Fruit fly (Drosophila melanogaster) whole organism, embryonic: ENCODE measurements around the gene CG3165.

ENCODE experiments used
- Asciz ChIP-seq: fragments of 200-800 bp; sonication (Bioruptor generic); optimal IDR thresholded peaks from 2 replicates; lab custom pipeline; 2017; ENCODE audit warnings: missing biosample characterization, mild to moderate bottlenecking, missing genetic modification characterization, missing genetic modification reagents
- BtbVII ChIP-seq: fragments of 200-800 bp; sonication (Bioruptor generic); optimal IDR thresholded peaks from 3 replicates; lab custom pipeline; 2017; ENCODE audit warnings: missing biosample characterization, mild to moderate bottlenecking, missing genetic modification characterization
- CG11085 ChIP-seq: fragments of 200-800 bp; sonication (Bioruptor generic); IDR thresholded peaks from 2 replicates; pipeline ENCODE4 v1.3.6; 2022; ENCODE audit warnings: missing biosample characterization, missing genetic modification characterization
- CG12942 ChIP-seq: fragments of 200-800 bp; sonication (Bioruptor generic); optimal IDR thresholded peaks from 3 replicates; lab custom pipeline; 2016; ENCODE audit warnings: missing biosample characterization, missing genetic modification characterization
- CG14667 ChIP-seq: fragments of 200-800 bp; sonication (Bioruptor generic); IDR thresholded peaks from 2 replicates; pipeline ENCODE4 v1.3.6; 2022; ENCODE audit warnings: missing biosample characterization, missing genetic modification characterization
- CG16813 ChIP-seq: fragments of 200-800 bp; sonication (Bioruptor generic); IDR thresholded peaks from 3 replicates; pipeline ENCODE4 v1.3.6; 2022; ENCODE audit warnings: missing biosample characterization, missing genetic modification characterization; ENCODE audit not compliant: partially characterized antibody
- CG17385 ChIP-seq: fragments of 200-800 bp; sonication (Bioruptor generic); optimal IDR thresholded peaks from 3 replicates; lab custom pipeline; 2018; ENCODE audit warnings: missing biosample characterization, mild to moderate bottlenecking, missing genetic modification characterization
- CG17612 ChIP-seq: fragments of 200-800 bp; sonication (Bioruptor generic); IDR thresholded peaks from 2 replicates; pipeline ENCODE4 v1.3.6; 2022; ENCODE audit warnings: missing biosample characterization, missing genetic modification characterization
- CG17802 ChIP-seq: fragments of 200-800 bp; sonication (Bioruptor generic); optimal IDR thresholded peaks from 2 replicates; lab custom pipeline; 2018; ENCODE audit warnings: missing biosample characterization, mild to moderate bottlenecking, missing genetic modification characterization, moderate library complexity
- CG2875 ChIP-seq: fragments of 200-800 bp; sonication (Bioruptor generic); optimal IDR thresholded peaks from 2 replicates; lab custom pipeline; 2017; ENCODE audit warnings: missing biosample characterization, mild to moderate bottlenecking, missing genetic modification characterization, missing genetic modification reagents
- CG30403 ChIP-seq: fragments of 200-800 bp; sonication (Bioruptor generic); optimal IDR thresholded peaks from 3 replicates; lab custom pipeline; 2016; ENCODE audit warnings: missing biosample characterization, missing genetic modification characterization
- CG3163 ChIP-seq: fragments of 200-800 bp; sonication (Bioruptor generic); optimal IDR thresholded peaks from 3 replicates; lab custom pipeline; 2016; ENCODE audit warnings: missing biosample characterization, missing genetic modification characterization
- CG3281 ChIP-seq: fragments of 200-800 bp; sonication (Bioruptor generic); optimal IDR thresholded peaks from 3 replicates; lab custom pipeline; 2017; ENCODE audit warnings: missing biosample characterization, mild to moderate bottlenecking, missing genetic modification characterization
- CG4820 ChIP-seq: fragments of 200-800 bp; sonication (Bioruptor generic); optimal IDR thresholded peaks from 3 replicates; lab custom pipeline; 2016; ENCODE audit warnings: missing biosample characterization, missing genetic modification characterization
- CG5245 ChIP-seq: fragments of 200-800 bp; sonication (Bioruptor generic); optimal IDR thresholded peaks from 3 replicates; lab custom pipeline; 2016; ENCODE audit warnings: missing biosample characterization, missing genetic modification characterization
- CG6175 ChIP-seq: fragments of 200-800 bp; sonication (Bioruptor generic); IDR thresholded peaks from 3 replicates; pipeline ENCODE4 v1.3.6; 2022; ENCODE audit warnings: missing biosample characterization, missing genetic modification characterization
- CG6689 ChIP-seq: fragments of 200-800 bp; sonication (Bioruptor generic); IDR thresholded peaks from 2 replicates; pipeline ENCODE4 v1.3.6; 2022; ENCODE audit warnings: missing biosample characterization, missing genetic modification characterization
- CG7786 ChIP-seq: fragments of 200-800 bp; sonication (Bioruptor generic); optimal IDR thresholded peaks from 2 replicates; lab custom pipeline; 2016; ENCODE audit warnings: missing biosample characterization, missing genetic modification characterization
- CG9876 ChIP-seq: fragments of 200-800 bp; sonication (Bioruptor generic); optimal IDR thresholded peaks from 2 replicates; lab custom pipeline; 2016; ENCODE audit warnings: missing biosample characterization, missing genetic modification characterization
- CTCF ChIP-seq: fragments of 200-800 bp; sonication (Bioruptor generic); optimal IDR thresholded peaks from 2 replicates; lab custom pipeline; 2017; ENCODE audit warnings: missing biosample characterization, mild to moderate bottlenecking, missing genetic modification characterization, moderate library complexity
- Dip2 ChIP-seq: fragments of 200-800 bp; sonication (Bioruptor generic); IDR thresholded peaks from 2 replicates; pipeline ENCODE4 v1.3.6; 2022; ENCODE audit warnings: missing biosample characterization, missing genetic modification characterization
- Fer1 ChIP-seq: fragments of 200-800 bp; sonication (Bioruptor generic); optimal IDR thresholded peaks from 2 replicates; lab custom pipeline; 2017; ENCODE audit warnings: missing biosample characterization, mild to moderate bottlenecking, missing genetic modification characterization
- HmgZ ChIP-seq: fragments of 200-800 bp; sonication (Bioruptor generic); optimal IDR thresholded peaks from 2 replicates; lab custom pipeline; 2018; ENCODE audit warnings: missing biosample characterization, mild to moderate bottlenecking, missing genetic modification characterization
- Mes4 ChIP-seq: fragments of 200-800 bp; sonication (Bioruptor generic); optimal IDR thresholded peaks from 2 replicates; lab custom pipeline; 2016; ENCODE audit warnings: missing biosample characterization, missing genetic modification characterization
- Oli ChIP-seq: fragments of 200-800 bp; sonication (Bioruptor generic); optimal IDR thresholded peaks from 2 replicates; lab custom pipeline; 2018; ENCODE audit warnings: missing biosample characterization, mild to moderate bottlenecking, missing genetic modification characterization, moderate library complexity
- Spps ChIP-seq: fragments of 200-800 bp; sonication (Bioruptor generic); optimal IDR thresholded peaks from 2 replicates; lab custom pipeline; 2018; ENCODE audit warnings: missing biosample characterization, mild to moderate bottlenecking, missing genetic modification characterization
- abd-A ChIP-seq: fragments of 200-800 bp; sonication (Bioruptor generic); optimal IDR thresholded peaks from 3 replicates; lab custom pipeline; 2019; ENCODE audit warnings: missing biosample characterization, mild to moderate bottlenecking, missing genetic modification characterization, moderate library complexity
- aop ChIP-seq: fragments of 200-800 bp; sonication (Bioruptor generic); IDR thresholded peaks from 2 replicates; pipeline ENCODE4 v1.3.6; 2022; ENCODE audit warnings: missing biosample characterization, missing genetic modification characterization
- br ChIP-seq: fragments of >200 bp; optimal IDR thresholded peaks from 2 replicates; lab custom pipeline; 2017
- dmrt99B ChIP-seq: fragments of 200-800 bp; sonication (Bioruptor generic); optimal IDR thresholded peaks from 2 replicates; lab custom pipeline; 2018; ENCODE audit warnings: missing biosample characterization, mild to moderate bottlenecking, missing genetic modification characterization, moderate library complexity
- esg ChIP-seq: fragments of 200-800 bp; sonication (Bioruptor generic); conservative IDR thresholded peaks from 2 replicates; pipeline ENCODE4 v1.3.6; 2022; ENCODE audit warnings: missing biosample characterization, missing genetic modification characterization
- fd3F ChIP-seq: fragments of 200-800 bp; sonication (Bioruptor generic); optimal IDR thresholded peaks from 2 replicates; lab custom pipeline; 2018; ENCODE audit warnings: missing biosample characterization, mild to moderate bottlenecking, missing genetic modification characterization, moderate library complexity
- ftz-f1 ChIP-seq: fragments of 200-800 bp; sonication (Bioruptor generic); optimal IDR thresholded peaks from 2 replicates; lab custom pipeline; 2016; ENCODE audit warnings: missing biosample characterization, missing genetic modification characterization
- gce ChIP-seq: fragments of 200-800 bp; sonication (Bioruptor generic); IDR thresholded peaks from 3 replicates; pipeline ENCODE4 v1.3.6; 2022; ENCODE audit warnings: missing biosample characterization, missing genetic modification characterization
- gcm ChIP-seq: fragments of 200-800 bp; sonication (Bioruptor generic); optimal IDR thresholded peaks from 2 replicates; lab custom pipeline; 2019; ENCODE audit warnings: missing biosample characterization, mild to moderate bottlenecking, missing genetic modification characterization, moderate library complexity
- gfzf ChIP-seq: fragments of 200-800 bp; sonication (Bioruptor generic); optimal IDR thresholded peaks from 2 replicates; lab custom pipeline; 2016; ENCODE audit warnings: missing biosample characterization, mild to moderate bottlenecking, missing genetic modification characterization, moderate library complexity
- gt ChIP-seq: fragments of 200-800 bp; sonication (Bioruptor generic); IDR thresholded peaks from 2 replicates; pipeline ENCODE4 v1.3.6; 2022; ENCODE audit warnings: missing biosample characterization, missing genetic modification characterization
- inv ChIP-seq: fragments of 200-800 bp; sonication (Bioruptor generic); IDR thresholded peaks from 2 replicates; pipeline ENCODE4 v1.3.6; 2022; ENCODE audit warnings: missing biosample characterization, missing genetic modification characterization; ENCODE audit not compliant: partially characterized antibody
- jigr1 ChIP-seq: fragments of 200-800 bp; sonication (Bioruptor generic); IDR thresholded peaks from 3 replicates; pipeline ENCODE4 v1.3.6; 2022; ENCODE audit warnings: missing biosample characterization, missing genetic modification characterization
- kah ChIP-seq: fragments of 200-800 bp; sonication (Bioruptor generic); optimal IDR thresholded peaks from 2 replicates; lab custom pipeline; 2018; ENCODE audit warnings: missing biosample characterization, mild to moderate bottlenecking, missing genetic modification characterization
- klu ChIP-seq: fragments of 200-800 bp; sonication (Bioruptor generic); IDR thresholded peaks from 2 replicates; pipeline ENCODE4 v1.3.6; 2022; ENCODE audit warnings: missing biosample characterization, missing genetic modification characterization
- mirr ChIP-seq: fragments of 200-800 bp; sonication (Bioruptor generic); optimal IDR thresholded peaks from 3 replicates; lab custom pipeline; 2018; ENCODE audit warnings: missing biosample characterization, mild to moderate bottlenecking, missing genetic modification characterization
- oc ChIP-seq: fragments of 200-800 bp; sonication (Bioruptor generic); optimal IDR thresholded peaks from 2 replicates; lab custom pipeline; 2018; ENCODE audit warnings: missing biosample characterization, mild to moderate bottlenecking, missing genetic modification characterization, moderate library complexity
- phol ChIP-seq: fragments of 200-800 bp; sonication (Bioruptor generic); optimal IDR thresholded peaks from 3 replicates; lab custom pipeline; 2018; ENCODE audit warnings: missing biosample characterization, mild to moderate bottlenecking, missing genetic modification characterization, moderate library complexity
- pzg ChIP-seq: fragments of 200-800 bp; sonication (Bioruptor generic); optimal IDR thresholded peaks from 3 replicates; lab custom pipeline; 2018; ENCODE audit warnings: missing biosample characterization, mild to moderate bottlenecking, missing genetic modification characterization, moderate library complexity
- ranshi ChIP-seq: fragments of 200-800 bp; sonication (Bioruptor generic); IDR thresholded peaks from 2 replicates; pipeline ENCODE4 v1.3.6; 2022; ENCODE audit warnings: missing biosample characterization, missing genetic modification characterization
- row ChIP-seq: fragments of 200-800 bp; sonication (Bioruptor generic); IDR thresholded peaks from 3 replicates; pipeline ENCODE4 v1.3.6; 2022; ENCODE audit warnings: missing biosample characterization, missing genetic modification characterization
- slp2 ChIP-seq: fragments of 200-800 bp; sonication (Bioruptor generic); optimal IDR thresholded peaks from 2 replicates; lab custom pipeline; 2016; ENCODE audit warnings: missing biosample characterization, missing genetic modification characterization
- tap ChIP-seq: fragments of 200-800 bp; optimal IDR thresholded peaks from 3 replicates; lab custom pipeline; 2019; ENCODE audit warnings: missing biosample characterization, mild to moderate bottlenecking, missing genetic modification characterization, moderate library complexity
- twi ChIP-seq: fragments of 200-800 bp; optimal IDR thresholded peaks from 2 replicates; lab custom pipeline; 2019; ENCODE audit warnings: missing biosample characterization, mild to moderate bottlenecking, missing genetic modification characterization, moderate library complexity
- z ChIP-seq: fragments of 200-800 bp; sonication (Bioruptor generic); IDR thresholded peaks from 3 replicates; pipeline ENCODE4 v1.3.6; 2022; ENCODE audit warnings: missing biosample characterization, missing genetic modification characterization

The CG3165 gene

DNA sequence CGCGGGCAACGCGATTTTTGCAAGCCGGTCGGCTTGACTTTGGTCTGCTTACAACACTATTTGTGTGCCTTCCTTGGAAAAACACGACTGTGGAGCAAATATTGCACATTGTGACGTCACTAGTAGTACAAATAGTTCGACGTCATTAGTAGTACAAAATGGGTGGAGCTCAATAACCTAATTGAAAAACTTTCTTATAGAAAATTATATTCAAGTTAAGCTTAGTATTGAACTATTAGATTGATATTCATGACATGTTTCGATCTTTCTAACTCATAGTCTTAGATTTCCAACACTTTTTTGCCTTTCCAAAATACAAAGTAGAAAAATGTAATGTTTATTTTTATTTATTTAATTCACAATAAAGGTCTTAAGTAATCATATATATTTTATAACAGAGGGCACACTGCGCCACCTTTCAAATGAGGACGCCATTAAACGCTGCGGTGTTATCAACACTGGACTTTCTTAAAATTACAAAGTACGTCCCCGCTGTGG lies 4.4 kb upstream of the CG3165 start, which contains the start of the genes Rrp1 and gammaTub23C (continued):
- TF ChIP-seq CG3163 (GFP tag; lab: Kevin White, UChicago), result peak; percentile 10
- peak; percentile 62 for TF ChIP-seq slp2 (GFP tag; lab: Kevin White, UChicago)
- TF ChIP-seq mirr (GFP tag; lab: Kevin White, UChicago), result peak; percentile 51
- TF ChIP-seq CG17385 (GFP tag; lab: Kevin White, UChicago), result peak; percentile 86
- TF ChIP-seq CG14667 (GFP tag; lab: Robert Waterston, UW), result peak; percentile 72
- TF ChIP-seq phol (tag; lab: Kevin White, UChicago), result peak; percentile 96
- TF ChIP-seq HmgZ (tag; lab: Kevin White, UChicago), result peak; percentile 78
- peak; percentile 78 for TF ChIP-seq CG5245 (GFP tag; lab: Kevin White, UChicago)
- TF ChIP-seq pzg (GFP tag; lab: Kevin White, UChicago), result peak; percentile 35
- TF ChIP-seq Mes4, result peak; percentile 72
- peak; percentile 93 for TF ChIP-seq CG4820 (GFP tag; lab: Kevin White, UChicago)
- TF ChIP-seq tap (tag; lab: Kevin White, UChicago), result peak; percentile 78
- peak; percentile 85 for TF ChIP-seq klu
- TF ChIP-seq CG2875 (GFP tag; lab: Kevin White, UChicago), result peak; percentile 73
- peak; percentile 89 for TF ChIP-seq dmrt99B (tag; lab: Kevin White, UChicago)
- TF ChIP-seq inv, result no peak
- peak; percentile 62 for TF ChIP-seq CG9876 (GFP tag; lab: Kevin White, UChicago)
- peak; percentile 46 for TF ChIP-seq CG17802 (tag; lab: Kevin White, UChicago)
- TF ChIP-seq BtbVII (GFP tag; lab: Kevin White, UChicago), result peak; percentile 88
- TF ChIP-seq aop (GFP tag; lab: Robert Waterston, UW), result no peak
- TF ChIP-seq abd-A (tag; lab: Kevin White, UChicago), result no peak
- TF ChIP-seq Spps, result peak; percentile 70
- TF ChIP-seq br (lab: Kevin White, UChicago), result no peak
- peak; percentile 93 for TF ChIP-seq Oli
- peak; percentile 90 for TF ChIP-seq Fer1 (GFP tag; lab: Kevin White, UChicago)
- TF ChIP-seq CG12942 (GFP tag; lab: Kevin White, UChicago), result peak; percentile 88
- peak; percentile 67 for TF ChIP-seq oc (tag; lab: Kevin White, UChicago)
- 0 out of 3 replicates have a peak, but pooled peaks have one; percentile 33 for TF ChIP-seq CG6175
- peak; percentile 97 for TF ChIP-seq CG30403 (GFP tag; lab: Kevin White, UChicago)
- TF ChIP-seq CG3281, result peak; percentile 93
- TF ChIP-seq CG17612 (GFP tag; lab: Robert Waterston, UW), result peak; percentile 25; the same call in 1 of the 2 replicates
- TF ChIP-seq kah (GFP tag; lab: Kevin White, UChicago), result peak; percentile 66
- peak; percentile 77 for TF ChIP-seq CG11085
- peak; percentile 10 for TF ChIP-seq gfzf
- TF ChIP-seq ranshi (GFP tag; lab: Robert Waterston, UW), result peak; percentile 80
- TF ChIP-seq Asciz, result peak; percentile 81
- TF ChIP-seq ftz-f1 (GFP tag; lab: Kevin White, UChicago), result peak; percentile 40
- no peak for TF ChIP-seq z
- TF ChIP-seq gcm (GFP tag; lab: Kevin White, UChicago), result peak; percentile 86
- peak; percentile 89 for TF ChIP-seq twi
- peak; percentile 47; the same call in 1 of the 2 replicates for TF ChIP-seq gt (GFP tag; lab: Robert Waterston, UW)
- 0 out of 2 replicates have a peak, but pooled peaks have one; percentile 25 for TF ChIP-seq Dip2
- peak; percentile 93 for TF ChIP-seq row (GFP tag; lab: Robert Waterston, UW)
- peak; percentile 48 for TF ChIP-seq CTCF (GFP tag; lab: Kevin White, UChicago)
- TF ChIP-seq fd3F (GFP tag; lab: Kevin White, UChicago), result peak; percentile 83
- no peak for TF ChIP-seq CG16813 (GFP tag; lab: Robert Waterston, UW)
- TF ChIP-seq CG7786 (GFP tag; lab: Kevin White, UChicago), result peak; percentile 63
- TF ChIP-seq esg (GFP tag; lab: Robert Waterston, UW), result peak; percentile 81
- peak; percentile 84 for TF ChIP-seq jigr1 (GFP tag; lab: Robert Waterston, UW)
- TF ChIP-seq gce (GFP tag; lab: Robert Waterston, UW), result 0 out of 3 replicates have a peak, but pooled peaks have one; percentile 36
- TF ChIP-seq CG6689 (GFP tag; lab: Robert Waterston, UW), result peak; percentile 100
